Fruit fly (Drosophila melanogaster) whole organism, embryonic: ENCODE results near the gene JMJD5.
A peak's percentile ranks its signal among the peaks of the same experiment; 100 is the strongest.

Source experiments
- Adf1 ChIP-seq: fragments of 200-800 bp; sonication (Bioruptor generic); IDR thresholded peaks from 2 replicates; pipeline ENCODE4 v1.3.6; 2022; ENCODE audit warnings: missing biosample characterization, missing genetic modification characterization
- Antp ChIP-seq: fragments of 200-800 bp; sonication (Bioruptor generic); optimal IDR thresholded peaks from 3 replicates; lab custom pipeline; 2016; ENCODE audit warnings: missing biosample characterization, missing genetic modification characterization
- Awh ChIP-seq: fragments of 200-800 bp; sonication (Bioruptor generic); IDR thresholded peaks from 2 replicates; pipeline ENCODE4, ENCODE4 v1.3.6; 2022; ENCODE audit warnings: missing biosample characterization, missing genetic modification characterization
- BEAF-32 ChIP-seq: fragments of 200-800 bp; sonication (Bioruptor generic); optimal IDR thresholded peaks from 3 replicates; lab custom pipeline; 2017; ENCODE audit warnings: missing biosample characterization, missing genetic modification characterization, mild to moderate bottlenecking, moderate library complexity, missing genetic modification reagents
- Blimp-1 ChIP-seq: fragments of 200-800 bp; sonication (Bioruptor generic); optimal IDR thresholded peaks from 3 replicates; lab custom pipeline; 2018; ENCODE audit warnings: missing biosample characterization, missing genetic modification characterization, mild to moderate bottlenecking, moderate library complexity, missing genetic modification reagents
- CG10147 ChIP-seq: fragments of 200-800 bp; sonication (Bioruptor generic); optimal IDR thresholded peaks from 2 replicates; lab custom pipeline; 2019; ENCODE audit warnings: missing biosample characterization, mild to moderate bottlenecking, missing genetic modification characterization, moderate library complexity
- CG10366 ChIP-seq: fragments of 200-800 bp; sonication (Bioruptor generic); IDR thresholded peaks from 2 replicates; pipeline ENCODE4 v1.3.6; 2022; ENCODE audit warnings: missing biosample characterization, missing genetic modification characterization
- CG10543 ChIP-seq: fragments of 200-800 bp; sonication (Bioruptor generic); optimal IDR thresholded peaks from 3 replicates; lab custom pipeline; 2017; ENCODE audit warnings: missing biosample characterization, mild to moderate bottlenecking, missing genetic modification characterization, moderate library complexity
- CG12219 ChIP-seq: fragments of 200-800 bp; sonication (Bioruptor generic); optimal IDR thresholded peaks from 3 replicates; lab custom pipeline; 2018; ENCODE audit warnings: missing biosample characterization, mild to moderate bottlenecking, missing genetic modification characterization
- CG13624 ChIP-seq: fragments of 200-800 bp; sonication (Bioruptor generic); optimal IDR thresholded peaks from 2 replicates; lab custom pipeline; 2016; ENCODE audit warnings: missing biosample characterization, missing genetic modification characterization
- CG13775 ChIP-seq: fragments of 200-800 bp; sonication (Bioruptor generic); optimal IDR thresholded peaks from 3 replicates; lab custom pipeline; 2017; ENCODE audit warnings: missing biosample characterization, mild to moderate bottlenecking, missing genetic modification characterization
- CG14667 ChIP-seq: fragments of 200-800 bp; sonication (Bioruptor generic); IDR thresholded peaks from 2 replicates; pipeline ENCODE4 v1.3.6; 2022; ENCODE audit warnings: missing biosample characterization, missing genetic modification characterization
- CG1647 ChIP-seq: fragments of 200-800 bp; sonication (Bioruptor generic); optimal IDR thresholded peaks from 3 replicates; lab custom pipeline; 2016; ENCODE audit warnings: missing biosample characterization, missing genetic modification characterization
- CG18764 ChIP-seq: fragments of 200-800 bp; sonication (Bioruptor generic); optimal IDR thresholded peaks from 3 replicates; lab custom pipeline; 2016; ENCODE audit warnings: missing biosample characterization, missing genetic modification characterization
- CG2678 ChIP-seq: fragments of 200-800 bp; sonication (Bioruptor generic); optimal IDR thresholded peaks from 3 replicates; lab custom pipeline; 2019; ENCODE audit warnings: missing biosample characterization, mild to moderate bottlenecking, missing genetic modification characterization, moderate library complexity
- CG3163 ChIP-seq: fragments of 200-800 bp; sonication (Bioruptor generic); optimal IDR thresholded peaks from 3 replicates; lab custom pipeline; 2016; ENCODE audit warnings: missing biosample characterization, missing genetic modification characterization
- CG34224 ChIP-seq: fragments of 200-800 bp; sonication (Bioruptor generic); IDR thresholded peaks from 3 replicates; pipeline ENCODE4 v1.3.6; 2022; ENCODE audit warnings: missing biosample characterization, missing genetic modification characterization; ENCODE audit not compliant: partially characterized antibody
- CG5245 ChIP-seq: fragments of 200-800 bp; sonication (Bioruptor generic); optimal IDR thresholded peaks from 3 replicates; lab custom pipeline; 2016; ENCODE audit warnings: missing biosample characterization, missing genetic modification characterization
- CG7839 ChIP-seq: fragments of 200-800 bp; sonication (Bioruptor generic); optimal IDR thresholded peaks from 3 replicates; lab custom pipeline; 2018; ENCODE audit warnings: missing biosample characterization, mild to moderate bottlenecking, missing genetic modification characterization, moderate library complexity
- CG7987 ChIP-seq: fragments of 200-800 bp; sonication (Bioruptor generic); optimal IDR thresholded peaks from 2 replicates; lab custom pipeline; 2018; ENCODE audit warnings: missing biosample characterization, mild to moderate bottlenecking, missing genetic modification characterization, moderate library complexity
- Camta ChIP-seq: fragments of 200-800 bp; sonication (Bioruptor generic); optimal IDR thresholded peaks from 2 replicates; lab custom pipeline; 2016; ENCODE audit warnings: missing biosample characterization, missing genetic modification characterization
- Doc3 ChIP-seq: fragments of 200-800 bp; sonication (Bioruptor generic); IDR thresholded peaks from 3 replicates; pipeline ENCODE4 v1.3.6; 2022; ENCODE audit warnings: missing biosample characterization, missing genetic modification characterization; ENCODE audit not compliant: partially characterized antibody
- E2f1 ChIP-seq: fragments of 200-800 bp; sonication (Bioruptor generic); IDR thresholded peaks from 2 replicates; pipeline ENCODE4 v1.3.6; 2022; ENCODE audit warnings: missing biosample characterization, missing genetic modification characterization
- Fer2 ChIP-seq: fragments of 200-800 bp; sonication (Bioruptor generic); optimal IDR thresholded peaks from 2 replicates; lab custom pipeline; 2018; ENCODE audit warnings: missing biosample characterization, mild to moderate bottlenecking, missing genetic modification characterization, moderate library complexity
- GATAe ChIP-seq: fragments of 200-800 bp; sonication (Bioruptor generic); conservative IDR thresholded peaks from 2 replicates; pipeline ENCODE4 v1.3.6; 2022; ENCODE audit warnings: missing biosample characterization, missing genetic modification characterization
- HmgZ ChIP-seq: fragments of 200-800 bp; sonication (Bioruptor generic); optimal IDR thresholded peaks from 2 replicates; lab custom pipeline; 2018; ENCODE audit warnings: missing biosample characterization, mild to moderate bottlenecking, missing genetic modification characterization
- Hr51 ChIP-seq, 2 experiments: fragments of 200-800 bp; sonication (Bioruptor generic); optimal IDR thresholded peaks; 2 replicates in 1 of 2; 3 replicates in 1 of 2; lab custom pipeline; 2016 to 2018; ENCODE audit warnings: missing biosample characterization in 2 of 2, missing genetic modification characterization in 2 of 2, mild to moderate bottlenecking in 1 of 2, moderate library complexity in 1 of 2
- Opbp ChIP-seq: fragments of 200-800 bp; sonication (Bioruptor generic); IDR thresholded peaks from 3 replicates; pipeline ENCODE4 v1.3.6; 2022; ENCODE audit warnings: missing biosample characterization, missing genetic modification characterization; ENCODE audit not compliant: partially characterized antibody
- Spps ChIP-seq: fragments of 200-800 bp; sonication (Bioruptor generic); optimal IDR thresholded peaks from 2 replicates; lab custom pipeline; 2018; ENCODE audit warnings: missing biosample characterization, mild to moderate bottlenecking, missing genetic modification characterization
- al ChIP-seq: fragments of 200-800 bp; sonication (Bioruptor generic); IDR thresholded peaks from 2 replicates; pipeline ENCODE4 v1.3.6; 2022; ENCODE audit warnings: missing biosample characterization, missing genetic modification characterization
- bigmax ChIP-seq: fragments of 200-800 bp; sonication (Bioruptor generic); optimal IDR thresholded peaks from 2 replicates; lab custom pipeline; 2018; ENCODE audit warnings: missing biosample characterization, mild to moderate bottlenecking, missing genetic modification characterization
- bowl ChIP-seq: fragments of 200-800 bp; sonication (Bioruptor generic); IDR thresholded peaks from 2 replicates; pipeline ENCODE4 v1.3.6; 2022; ENCODE audit warnings: missing biosample characterization, missing genetic modification characterization
- fd64A ChIP-seq: fragments of 200-800 bp; sonication (Bioruptor generic); optimal IDR thresholded peaks from 3 replicates; lab custom pipeline; 2018; ENCODE audit warnings: missing biosample characterization, mild to moderate bottlenecking, missing genetic modification characterization
- ftz-f1 ChIP-seq: fragments of 200-800 bp; sonication (Bioruptor generic); optimal IDR thresholded peaks from 2 replicates; lab custom pipeline; 2016; ENCODE audit warnings: missing biosample characterization, missing genetic modification characterization
- gfzf ChIP-seq: fragments of 200-800 bp; sonication (Bioruptor generic); optimal IDR thresholded peaks from 2 replicates; lab custom pipeline; 2016; ENCODE audit warnings: missing biosample characterization, mild to moderate bottlenecking, missing genetic modification characterization, moderate library complexity
- h ChIP-seq: fragments of >200 bp; optimal IDR thresholded peaks from 2 replicates; lab custom pipeline; 2017
- ham ChIP-seq: fragments of 200-800 bp; sonication (Bioruptor generic); IDR thresholded peaks from 2 replicates; pipeline ENCODE4 v1.3.6; 2022; ENCODE audit warnings: missing biosample characterization, missing genetic modification characterization
- ind ChIP-seq: fragments of 200-800 bp; sonication (Bioruptor generic); optimal IDR thresholded peaks from 3 replicates; lab custom pipeline; 2016; ENCODE audit warnings: missing biosample characterization, missing genetic modification characterization
- inv ChIP-seq: fragments of 200-800 bp; sonication (Bioruptor generic); IDR thresholded peaks from 2 replicates; pipeline ENCODE4 v1.3.6; 2022; ENCODE audit warnings: missing biosample characterization, missing genetic modification characterization; ENCODE audit not compliant: partially characterized antibody
- jing ChIP-seq: fragments of 200-800 bp; sonication (Bioruptor generic); optimal IDR thresholded peaks from 2 replicates; lab custom pipeline; 2018; ENCODE audit warnings: missing biosample characterization, mild to moderate bottlenecking, missing genetic modification characterization
- repo ChIP-seq: fragments of 200-800 bp; sonication (Bioruptor generic); optimal IDR thresholded peaks from 2 replicates; lab custom pipeline; 2016; ENCODE audit warnings: missing biosample characterization, missing genetic modification characterization
- scrt ChIP-seq: fragments of 200-800 bp; sonication (Bioruptor generic); optimal IDR thresholded peaks from 2 replicates; lab custom pipeline; 2018; ENCODE audit warnings: missing biosample characterization, mild to moderate bottlenecking, missing genetic modification characterization, moderate library complexity
- slou ChIP-seq: fragments of 200-800 bp; sonication (Bioruptor generic); optimal IDR thresholded peaks from 3 replicates; lab custom pipeline; 2016; ENCODE audit warnings: missing biosample characterization, missing genetic modification characterization
- sr ChIP-seq: fragments of 200-800 bp; sonication (Bioruptor generic); IDR thresholded peaks from 3 replicates; pipeline ENCODE4 v1.3.6; 2022; ENCODE audit warnings: missing biosample characterization, missing genetic modification characterization
- stc ChIP-seq: fragments of 200-800 bp; sonication (Bioruptor generic); IDR thresholded peaks from 2 replicates; pipeline ENCODE4 v1.3.6; 2022; ENCODE audit warnings: missing biosample characterization, missing genetic modification characterization
- toy ChIP-seq: fragments of 200-800 bp; sonication (Bioruptor generic); IDR thresholded peaks from 2 replicates; pipeline ENCODE4 v1.3.6; 2022; ENCODE audit warnings: missing biosample characterization, missing genetic modification characterization
- vvl ChIP-seq: fragments of 200-800 bp; sonication (Bioruptor generic); IDR thresholded peaks from 2 replicates; pipeline ENCODE4 v1.3.6; 2022; ENCODE audit warnings: missing biosample characterization, missing genetic modification characterization
- zen ChIP-seq: fragments of 200-800 bp; sonication (Bioruptor generic); optimal IDR thresholded peaks from 3 replicates; lab custom pipeline; 2018; ENCODE audit warnings: missing biosample characterization, mild to moderate bottlenecking, missing genetic modification characterization, moderate library complexity

The JMJD5 gene

DNA sequence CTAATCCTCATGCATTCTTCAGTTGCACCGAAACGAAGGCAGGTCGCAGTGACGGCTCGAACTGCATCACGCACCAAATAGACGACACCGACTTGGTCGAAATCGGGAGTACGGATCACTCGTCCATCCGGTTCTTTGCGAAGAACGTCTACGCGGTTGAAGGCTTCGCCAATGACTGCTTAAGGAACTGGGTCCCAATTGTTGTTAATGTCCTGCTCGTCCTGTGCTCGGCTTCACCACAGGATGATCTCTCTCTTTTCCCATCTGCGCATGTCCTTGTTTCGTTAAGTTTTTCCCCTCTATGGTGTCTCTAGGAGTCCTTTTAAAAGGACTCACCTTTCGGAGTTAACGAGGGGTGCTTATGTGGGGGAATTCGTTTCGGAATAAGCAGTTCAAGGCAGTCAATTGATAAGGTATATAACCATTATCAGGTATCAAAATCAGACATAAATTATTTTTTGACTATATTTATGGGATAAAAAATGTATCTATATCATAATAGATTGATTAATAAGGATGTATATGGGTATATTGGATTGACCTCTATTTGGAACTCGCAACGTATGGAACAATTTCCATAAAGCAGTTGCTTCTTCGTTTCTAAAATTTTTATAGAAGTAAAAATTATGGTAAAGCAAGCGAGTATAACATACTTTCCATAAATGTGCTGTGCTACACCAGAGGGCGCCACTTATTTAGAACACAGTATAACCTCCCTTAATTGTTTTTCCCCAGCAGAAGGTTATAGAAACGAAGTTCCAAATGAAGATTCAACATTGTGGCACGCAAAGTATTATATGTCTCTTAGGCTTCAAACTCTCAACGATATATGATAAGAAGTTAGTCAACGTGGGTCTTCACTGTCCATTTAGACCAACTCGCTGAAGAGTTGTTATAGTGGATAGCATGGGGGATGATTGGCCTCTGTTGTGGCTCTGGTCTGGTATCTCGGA is 16.2 kb upstream of the JMJD5 start, which contains the start of gene dpr20 (continued):
- peak; percentile 73 for TF ChIP-seq al (GFP tag; lab: Robert Waterston, UW)
- peak; percentile 45 for TF ChIP-seq slou (GFP tag; lab: Kevin White, UChicago)
- TF ChIP-seq fd64A (GFP tag; lab: Kevin White, UChicago): no peak
- peak; percentile 66; the same call in 1 of the 2 replicates for TF ChIP-seq toy (GFP tag; lab: Robert Waterston, UW)
- TF ChIP-seq CG1647 (GFP tag; lab: Kevin White, UChicago): peak; percentile 28
- peak; percentile 90 for TF ChIP-seq stc (GFP tag; lab: Robert Waterston, UW)
- no peak for TF ChIP-seq Opbp (GFP tag; lab: Robert Waterston, UW)
- peak; percentile 65 for TF ChIP-seq HmgZ (tag; lab: Kevin White, UChicago)
- TF ChIP-seq ind (GFP tag; lab: Kevin White, UChicago): peak; percentile 89
- TF ChIP-seq CG18764 (GFP tag; lab: Kevin White, UChicago): peak; percentile 32
- no peak for TF ChIP-seq h (lab: Kevin White, UChicago)
- TF ChIP-seq CG7839 (tag; lab: Kevin White, UChicago): peak; percentile 83
- TF ChIP-seq Antp (GFP tag; lab: Kevin White, UChicago): peak; percentile 77
- TF ChIP-seq scrt (GFP tag; lab: Kevin White, UChicago): peak; percentile 76
- TF ChIP-seq BEAF-32 (GFP tag; lab: Kevin White, UChicago): no peak
- peak; percentile 7 for TF ChIP-seq bigmax (GFP tag; lab: Kevin White, UChicago)
- peak; percentile 83 for TF ChIP-seq E2f1
- TF ChIP-seq CG7987 (GFP tag; lab: Kevin White, UChicago): peak; percentile 58
- no peak for TF ChIP-seq CG3163 (GFP tag; lab: Kevin White, UChicago)
- peak; percentile 48 for TF ChIP-seq GATAe (GFP tag; lab: Robert Waterston, UW)
- TF ChIP-seq CG10543 (GFP tag; lab: Kevin White, UChicago): peak; percentile 63
- peak; percentile 63 for TF ChIP-seq Fer2 (tag; lab: Kevin White, UChicago)
- TF ChIP-seq bowl (GFP tag; lab: Robert Waterston, UW): peak; percentile 75
- peak; percentile 95 for TF ChIP-seq vvl
- peak; percentile 41 for TF ChIP-seq zen
- TF ChIP-seq CG5245 (GFP tag; lab: Kevin White, UChicago): peak; percentile 52
- peak; percentile 62 for TF ChIP-seq CG10147 (GFP tag; lab: Kevin White, UChicago)
- peak; percentile 73 for TF ChIP-seq CG12219 (GFP tag; lab: Kevin White, UChicago)
- TF ChIP-seq Hr51 (GFP tag; optimal IDR thresholded peaks at IDR 0.05; lab: Kevin White, UChicago): peak; percentile 49 to 61
- peak; percentile 53 for TF ChIP-seq Adf1 (GFP tag; lab: Robert Waterston, UW)
- TF ChIP-seq Awh: peak; percentile 88
- no peak for TF ChIP-seq Doc3 (GFP tag; lab: Robert Waterston, UW)
- peak; percentile 89 for TF ChIP-seq CG10366 (GFP tag; lab: Robert Waterston, UW)
- TF ChIP-seq ftz-f1: no peak
- TF ChIP-seq sr (GFP tag; lab: Robert Waterston, UW): peak; percentile 66
- no peak for TF ChIP-seq CG34224 (GFP tag; lab: Robert Waterston, UW)
- no peak for TF ChIP-seq Spps (tag; lab: Kevin White, UChicago)
- TF ChIP-seq jing (GFP tag; lab: Kevin White, UChicago): peak; percentile 26
- TF ChIP-seq CG13775 (GFP tag; lab: Kevin White, UChicago): peak; percentile 35
- TF ChIP-seq repo (GFP tag; lab: Kevin White, UChicago): peak; percentile 34
- peak; percentile 38 for TF ChIP-seq Blimp-1 (GFP tag; lab: Kevin White, UChicago)
- peak; percentile 65 for TF ChIP-seq Camta (GFP tag; lab: Kevin White, UChicago)
- no peak for TF ChIP-seq gfzf (GFP tag; lab: Kevin White, UChicago)
- peak; percentile 76 for TF ChIP-seq CG13624 (GFP tag; lab: Kevin White, UChicago)
- TF ChIP-seq ham (GFP tag; lab: Robert Waterston, UW): no peak
- TF ChIP-seq CG2678 (tag; lab: Kevin White, UChicago): peak; percentile 82
- peak; percentile 75 for TF ChIP-seq CG14667 (GFP tag; lab: Robert Waterston, UW)
- no peak for TF ChIP-seq inv (GFP tag; lab: Robert Waterston, UW)
